Fruit fly (Drosophila melanogaster): ENCODE results near the gene CG10077.
A peak's percentile ranks its signal among the peaks of the same experiment; 100 is the strongest.

Gene CG10077

dm6 chr3L:6977391-6977790 is 21.7 kb upstream of the CG10077 start (continued):
- TF ChIP-seq CG17385 (GFP tag; optimal IDR thresholded peaks at IDR 0.05): peak; percentile 61
- peak; percentile 60 for TF ChIP-seq fd96Cb (tag; optimal IDR thresholded peaks at IDR 0.05)
- no peak for TF ChIP-seq Atf6 (GFP tag; IDR thresholded peaks at IDR 0.05)
- no peak for TF ChIP-seq CG17186 (GFP tag; optimal IDR thresholded peaks at IDR 0.05)
- peak; percentile 47; the same call in 1 of the 2 replicates for TF ChIP-seq CG43689 (GFP tag; IDR thresholded peaks at IDR 0.05)
- TF ChIP-seq CG10321 (GFP tag; IDR thresholded peaks at IDR 0.05): no peak
- no peak for TF ChIP-seq CG3995 (GFP tag; optimal IDR thresholded peaks at IDR 0.05)
- no peak for TF ChIP-seq pros (GFP tag; optimal IDR thresholded peaks at IDR 0.05)
- peak; percentile 50 for TF ChIP-seq trem (tag; optimal IDR thresholded peaks at IDR 0.05)
- peak; percentile 20 for TF ChIP-seq odd (GFP tag; optimal IDR thresholded peaks at IDR 0.05)
- TF ChIP-seq salm (tag; optimal IDR thresholded peaks at IDR 0.05): no peak
- no peak for TF ChIP-seq D19A (tag; optimal IDR thresholded peaks at IDR 0.05)
- TF ChIP-seq CG13296 (GFP tag; optimal IDR thresholded peaks at IDR 0.05): no peak
- TF ChIP-seq hbn (GFP tag; IDR thresholded peaks at IDR 0.05; ENCODE audit: partially characterized antibody): no peak
- peak; percentile 68 for TF ChIP-seq HLH3B (GFP tag; IDR thresholded peaks at IDR 0.05)
- TF ChIP-seq scrt (GFP tag; optimal IDR thresholded peaks at IDR 0.05): no peak
- TF ChIP-seq Ets65A (GFP tag): no peak
- peak; percentile 55 for TF ChIP-seq CG17829 (tag; optimal IDR thresholded peaks at IDR 0.05)
- no peak for TF ChIP-seq CTCF (GFP tag; optimal IDR thresholded peaks at IDR 0.05)
- TF ChIP-seq br (optimal IDR thresholded peaks at IDR 0.05): no peak
- TF ChIP-seq Doc3 (GFP tag; IDR thresholded peaks at IDR 0.05; ENCODE audit: partially characterized antibody): no peak
- no peak for TF ChIP-seq sd (tag; optimal IDR thresholded peaks at IDR 0.05)
- TF ChIP-seq CG17912 (GFP tag; optimal IDR thresholded peaks at IDR 0.05): no peak
- TF ChIP-seq CG5953 (GFP tag; IDR thresholded peaks at IDR 0.05): peak; percentile 45
- TF ChIP-seq gce (GFP tag; IDR thresholded peaks at IDR 0.05): 0 out of 3 replicates have a peak, but pooled peaks have one; percentile 16
- no peak for TF ChIP-seq Dip3 (GFP tag; optimal IDR thresholded peaks at IDR 0.05)
- no peak for TF ChIP-seq CG7928 (GFP tag; optimal IDR thresholded peaks at IDR 0.05)
- TF ChIP-seq crp (GFP tag; optimal IDR thresholded peaks at IDR 0.05): no peak
- TF ChIP-seq CG12155 (GFP tag; optimal IDR thresholded peaks at IDR 0.05): peak; percentile 39
- peak; percentile 26 for TF ChIP-seq CG8924 (tag; optimal IDR thresholded peaks at IDR 0.05)
- TF ChIP-seq Adf1 (GFP tag; IDR thresholded peaks at IDR 0.05): no peak
- TF ChIP-seq CG6254 (GFP tag; optimal IDR thresholded peaks at IDR 0.05): peak; percentile 67
- peak; percentile 60 for TF ChIP-seq CG15269 (tag; optimal IDR thresholded peaks at IDR 0.05)
- peak; percentile 63 for TF ChIP-seq PHDP (tag; optimal IDR thresholded peaks at IDR 0.05)
- TF ChIP-seq bcd (GFP tag; optimal IDR thresholded peaks at IDR 0.05): peak; percentile 59
- TF ChIP-seq Spps (tag; optimal IDR thresholded peaks at IDR 0.05): peak; percentile 33
- TF ChIP-seq CG3163 (GFP tag; optimal IDR thresholded peaks at IDR 0.05): no peak
- no peak for TF ChIP-seq CG17802 (tag; optimal IDR thresholded peaks at IDR 0.05)
- no peak for TF ChIP-seq Fer2 (tag; optimal IDR thresholded peaks at IDR 0.05)
- peak; percentile 70 for TF ChIP-seq dmrt11E (tag; optimal IDR thresholded peaks at IDR 0.05)
- TF ChIP-seq Eip74EF (GFP tag; optimal IDR thresholded peaks at IDR 0.05): peak in 1 of 2 experiments; percentile 26
- TF ChIP-seq sc (optimal IDR thresholded peaks at IDR 0.05): no peak
- peak; percentile 46 for TF ChIP-seq sc (GFP tag; optimal IDR thresholded peaks at IDR 0.05)
- TF ChIP-seq CG8089 (GFP tag; optimal IDR thresholded peaks at IDR 0.05): no peak
- no peak for TF ChIP-seq CG17568 (GFP tag; optimal IDR thresholded peaks at IDR 0.05)
- no peak for TF ChIP-seq CG12769 (tag; optimal IDR thresholded peaks at IDR 0.05)
- no peak for TF ChIP-seq CG10431 (GFP tag; optimal IDR thresholded peaks at IDR 0.05)
- TF ChIP-seq CG8359 (GFP tag; optimal IDR thresholded peaks at IDR 0.05; ENCODE audit: borderline replicate concordance): peak; percentile 47
- no peak for TF ChIP-seq CG2116 (GFP tag; optimal IDR thresholded peaks at IDR 0.05)
- no peak for TF ChIP-seq gfzf (GFP tag; optimal IDR thresholded peaks at IDR 0.05)
- TF ChIP-seq CG13775 (GFP tag; optimal IDR thresholded peaks at IDR 0.05): peak; percentile 58

Measured in whole organism, embryonic.